Fruit fly (Drosophila melanogaster): ENCODE measurements around the gene Prosalpha4T1.

Gene Prosalpha4T1

dm6 chr3R:20743769-20744168, 5.1 kb downstream of the Prosalpha4T1 start, which contains the start of gene CG31199:
Gene CG31199 (minus strand): TSS chr3R:20743869.
- TF ChIP-seq Sin3A (optimal IDR thresholded peaks at IDR 0.05) (no peak), Myc (optimal IDR thresholded peaks at IDR 0.05) (no peak), h (optimal IDR thresholded peaks at IDR 0.05) (no peak), ttk (optimal IDR thresholded peaks at IDR 0.05) (no peak), psq (optimal IDR thresholded peaks at IDR 0.05) (no peak), insv (optimal IDR thresholded peaks at IDR 0.05) (no peak)

DNA sequence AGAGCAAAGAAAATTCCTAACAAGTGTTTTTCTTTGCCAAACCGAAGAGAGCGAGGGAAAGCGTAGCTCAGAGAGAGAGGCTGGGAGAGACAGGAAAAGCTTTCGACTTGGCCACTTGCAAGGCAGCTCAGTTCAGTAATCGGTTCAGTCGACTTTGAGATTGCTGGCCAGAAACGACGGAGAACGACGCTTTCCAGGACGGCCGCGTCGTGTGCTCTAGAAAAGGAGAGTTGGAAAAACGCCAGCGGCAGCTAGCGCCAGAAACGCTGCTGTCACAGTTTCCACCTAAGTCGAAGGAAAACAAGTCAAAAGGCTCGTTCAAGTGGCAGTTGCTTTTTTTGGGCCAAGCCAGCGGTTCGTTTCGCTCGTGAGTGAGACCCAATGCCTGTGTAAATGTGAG, 8.9 kb downstream of the Prosalpha4T1 start, which contains the start of gene CG42322:
Gene CG42322, plus strand, starts transcription at position 138 of the 400 bp plus-strand sequence.
- TF ChIP-seq psq (optimal IDR thresholded peaks at IDR 0.05) = no peak
- TF ChIP-seq Myc (optimal IDR thresholded peaks at IDR 0.05) = no peak
- no peak for TF ChIP-seq Sin3A (optimal IDR thresholded peaks at IDR 0.05)
- no peak for TF ChIP-seq insv (optimal IDR thresholded peaks at IDR 0.05)
- no peak for TF ChIP-seq h (optimal IDR thresholded peaks at IDR 0.05)
- TF ChIP-seq ttk (optimal IDR thresholded peaks at IDR 0.05) = no peak

DNA sequence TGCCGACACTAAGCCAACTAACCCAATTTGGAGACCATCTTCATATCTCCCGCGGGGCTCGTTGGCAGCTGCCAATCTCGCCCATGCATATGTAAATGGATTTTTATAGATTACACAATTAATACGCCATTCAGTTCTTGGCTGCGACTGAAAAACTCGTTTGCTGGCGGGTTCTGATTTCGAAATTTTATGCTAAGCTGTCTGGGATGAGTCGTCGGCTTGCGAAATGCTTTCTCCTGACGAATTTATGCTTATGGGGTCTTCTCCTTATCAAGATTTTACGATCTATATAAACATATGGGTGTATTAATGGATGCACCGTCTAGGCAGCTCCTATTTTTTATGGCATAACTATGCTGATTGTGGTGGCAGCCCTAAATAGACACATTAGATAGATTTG, 9.9 kb downstream of the Prosalpha4T1 start, which contains the start of gene CG17267:
Gene CG17267, minus strand, starts transcription at position 101 of the 400 bp plus-strand sequence.
- no peak for TF ChIP-seq psq (optimal IDR thresholded peaks at IDR 0.05)
- TF ChIP-seq h (optimal IDR thresholded peaks at IDR 0.05) = no peak

- TF ChIP-seq Sin3A (optimal IDR thresholded peaks at IDR 0.05) = no peak
- TF ChIP-seq h (optimal IDR thresholded peaks at IDR 0.05) = no peak
- no peak for TF ChIP-seq Myc (optimal IDR thresholded peaks at IDR 0.05)
- no peak for TF ChIP-seq ttk (optimal IDR thresholded peaks at IDR 0.05)
- TF ChIP-seq insv (optimal IDR thresholded peaks at IDR 0.05) = no peak
- TF ChIP-seq psq (optimal IDR thresholded peaks at IDR 0.05) = no peak
Measured at dm6 chr3R:20735405-20735804, 13.5 kb downstream of the Prosalpha4T1 start, which contains the start of gene Cdk2. Gene Cdk2 (plus strand): TSS chr3R:20735623.

DNA sequence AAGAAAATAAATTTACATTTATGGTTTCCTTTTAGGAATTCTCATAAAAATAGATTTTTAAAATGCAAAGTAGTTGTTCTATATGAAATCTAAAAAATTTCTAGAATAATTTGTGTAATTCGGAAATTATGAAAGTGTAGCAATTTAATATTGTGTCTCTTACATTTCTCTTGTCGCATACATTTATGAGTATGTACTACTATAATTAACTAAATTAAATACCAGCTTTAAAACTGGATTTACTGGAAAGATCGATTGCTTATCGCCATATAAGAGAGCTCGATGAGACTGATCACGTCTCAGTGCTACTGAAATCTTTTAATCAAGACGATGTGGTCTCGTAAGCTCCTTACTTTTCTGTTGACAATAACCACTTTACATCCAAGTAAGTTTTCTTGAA, 17.5 kb downstream of the Prosalpha4T1 start, which contains the start of gene CG31205:
Gene CG31205, plus strand, starts transcription at position 301 of the 400 bp plus-strand sequence.
- TF ChIP-seq ttk (optimal IDR thresholded peaks at IDR 0.05) = no peak
- TF ChIP-seq Myc (optimal IDR thresholded peaks at IDR 0.05) = no peak
- no peak for TF ChIP-seq h (optimal IDR thresholded peaks at IDR 0.05)
- no peak for TF ChIP-seq Sin3A (optimal IDR thresholded peaks at IDR 0.05)
- no peak for TF ChIP-seq insv (optimal IDR thresholded peaks at IDR 0.05)
- TF ChIP-seq psq (optimal IDR thresholded peaks at IDR 0.05) = no peak

dm6 chr3R:20723491-20723890, 25.4 kb downstream of the Prosalpha4T1 start:
- TF ChIP-seq ttk (optimal IDR thresholded peaks at IDR 0.05) (no peak), Sin3A (optimal IDR thresholded peaks at IDR 0.05) (no peak), Myc (optimal IDR thresholded peaks at IDR 0.05) (no peak), psq (optimal IDR thresholded peaks at IDR 0.05) (no peak), h (optimal IDR thresholded peaks at IDR 0.05) (no peak)

dm6 chr3R:20719286-20719685, 29.6 kb downstream of the Prosalpha4T1 start:
- TF ChIP-seq h (optimal IDR thresholded peaks at IDR 0.05) (no peak), insv (optimal IDR thresholded peaks at IDR 0.05) (no peak), ttk (optimal IDR thresholded peaks at IDR 0.05) (no peak), Myc (optimal IDR thresholded peaks at IDR 0.05) (no peak), Sin3A (optimal IDR thresholded peaks at IDR 0.05) (no peak), psq (optimal IDR thresholded peaks at IDR 0.05) (no peak)

DNA sequence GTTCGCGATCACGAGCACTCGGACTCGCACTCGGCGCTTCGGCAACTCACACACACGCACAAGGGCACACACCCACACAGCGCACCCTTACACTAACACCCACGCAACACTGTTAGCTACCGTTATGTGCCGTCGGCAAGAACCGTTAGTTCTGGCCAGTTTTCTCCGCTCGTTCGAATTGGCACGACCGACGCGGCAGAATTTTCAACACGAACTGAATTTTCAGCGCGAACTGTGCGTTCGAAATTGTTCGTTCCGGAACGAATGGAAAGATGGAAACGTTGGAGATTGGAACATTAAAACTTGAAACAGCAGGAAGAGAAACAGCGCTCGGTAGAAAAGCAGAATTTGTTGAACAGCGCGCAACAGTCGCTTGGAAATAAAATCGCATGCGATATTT, 34.5 kb downstream of the Prosalpha4T1 start, which contains the start of gene Oamb:
Gene Oamb, minus strand, starts transcription at position 218 of the 400 bp plus-strand sequence.
- TF ChIP-seq Sin3A (optimal IDR thresholded peaks at IDR 0.05) = no peak
- no peak for TF ChIP-seq h (optimal IDR thresholded peaks at IDR 0.05)
- TF ChIP-seq ttk (optimal IDR thresholded peaks at IDR 0.05) = no peak
- TF ChIP-seq psq (optimal IDR thresholded peaks at IDR 0.05) = no peak
- no peak for TF ChIP-seq insv (optimal IDR thresholded peaks at IDR 0.05)
- TF ChIP-seq Myc (optimal IDR thresholded peaks at IDR 0.05) = no peak

All from Kc167 (cell line).